Worm (Caenorhabditis elegans) whole organism, L3 larva: ENCODE data around the gene mtre-1.
A peak's percentile ranks its signal among the peaks of the same experiment; 100 is the strongest.

Experiments
- ceh-9 ChIP-seq: sonication (generic microtip); optimal IDR thresholded peaks from 2 replicates; lab custom pipeline; 2018; ENCODE audit warnings: missing biosample characterization, missing genetic modification characterization
- jun-1 ChIP-seq: fragments of 150-350 bp; optimal IDR thresholded peaks from 2 replicates; lab custom pipeline; 2014; ENCODE audit warnings: missing biosample characterization, missing genetic modification reagents, missing genetic modification characterization
- nfya-1 ChIP-seq: sonication (generic microtip); optimal IDR thresholded peaks from 2 replicates; lab custom pipeline; 2017; ENCODE audit warnings: missing genetic modification characterization, mild to moderate bottlenecking, missing compliant biosample characterization, antibody characterized with exemption, moderate library complexity; ENCODE audit not compliant: insufficient read depth
- nhr-237 ChIP-seq: fragments of 150-350 bp; optimal IDR thresholded peaks from 2 replicates; lab custom pipeline; 2014; ENCODE audit warnings: missing biosample characterization, missing genetic modification characterization
- nhr-25 ChIP-seq: sonication (generic microtip); optimal IDR thresholded peaks from 2 replicates; lab custom pipeline; 2017; ENCODE audit warnings: missing biosample characterization, missing genetic modification characterization
- unc-39 ChIP-seq: sonication (generic microtip); optimal IDR thresholded peaks from 4 replicates; lab custom pipeline; 2017; ENCODE audit warnings: missing biosample characterization, missing genetic modification characterization
- zag-1 ChIP-seq: fragments of 150-350 bp; optimal IDR thresholded peaks from 2 replicates; lab custom pipeline; 2014; ENCODE audit warnings: missing biosample characterization, missing genetic modification characterization

ce11 chrII:8028246-8028694, 22.1 kb downstream of the mtre-1 start:
- TF ChIP-seq nfya-1 (tag; lab: Kevin White, UChicago) (peak; percentile 93), nhr-25 (tag; lab: Kevin White, UChicago) (peak; percentile 50), nhr-237 (no peak), jun-1 (tag; lab: Kevin White, UChicago) (peak; percentile 89), unc-39 (tag; lab: Kevin White, UChicago) (no peak), zag-1 (no peak), ceh-9 (tag; lab: Kevin White, UChicago) (no peak)
